Worm (Caenorhabditis elegans) whole organism, L4 larva: ENCODE results near the gene bli-6.

ENCODE experiments used
- F44E2.7 ChIP-seq: fragments of 200-800 bp; sonication (Bioruptor generic); IDR thresholded peaks from 2 replicates; pipeline ENCODE4 v2.1.2; 2022; ENCODE audit warnings: missing genetic modification characterization, missing compliant biosample characterization
- nhr-237 ChIP-seq: sonication (generic microtip); optimal IDR thresholded peaks from 2 replicates; lab custom pipeline; 2017; ENCODE audit warnings: missing biosample characterization, missing genetic modification characterization
- snpc-4 ChIP-seq: fragments of 150-350 bp; optimal IDR thresholded peaks from 2 replicates; lab custom pipeline; 2014; ENCODE audit warnings: missing biosample characterization, missing genetic modification characterization
- zfp-3 ChIP-seq: fragments of 200-800 bp; sonication (Bioruptor generic); conservative IDR thresholded peaks from 2 replicates; pipeline ENCODE4 v1.3.6; 2022; ENCODE audit warnings: missing genetic modification reagents, missing genetic modification characterization, missing compliant biosample characterization

DNA sequence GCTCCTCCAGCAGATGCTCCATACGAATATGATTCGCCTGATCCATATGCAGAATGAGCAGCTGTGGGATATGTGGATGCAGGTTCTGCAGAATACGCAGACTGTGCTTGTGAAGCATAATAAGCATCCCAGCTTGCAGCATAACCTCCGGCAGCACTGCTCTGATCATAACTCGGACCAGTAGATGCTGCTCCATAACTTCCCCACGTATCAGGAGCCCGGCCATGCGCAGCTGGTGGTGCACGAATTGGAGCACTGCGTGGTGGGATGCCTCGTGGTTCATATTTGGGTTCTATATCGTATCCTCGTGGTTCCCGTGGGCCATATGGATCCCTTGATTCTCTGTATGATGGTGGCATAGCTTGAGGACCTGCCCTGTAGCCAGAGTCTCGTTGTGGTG lies 3.1 kb upstream of the bli-6 start:
- no peak for TF ChIP-seq F44E2.7 (GFP tag; lab: Robert Waterston, UW)
- no peak for TF ChIP-seq snpc-4 (tag; lab: Kevin White, UChicago)
- no peak for TF ChIP-seq zfp-3 (GFP tag; lab: Robert Waterston, UW)
- TF ChIP-seq nhr-237 (tag; lab: Kevin White, UChicago) = no peak
